Worm (Caenorhabditis elegans) whole organism, mixed stage, embryonic: ENCODE measurements around the gene K08F9.1.

Source experiments
- M03D4.4 ChIP-seq: sonication (generic microtip); optimal IDR thresholded peaks from 2 replicates; lab custom pipeline; 2017; ENCODE audit warnings: mild to moderate bottlenecking, missing genetic modification characterization, missing compliant biosample characterization
- bed-3 ChIP-seq: fragments of 200-800 bp; sonication (Bioruptor generic); optimal IDR thresholded peaks from 3 replicates; lab custom pipeline; 2018; ENCODE audit warnings: mild to moderate bottlenecking, missing genetic modification characterization, moderate library complexity, missing compliant biosample characterization
- blmp-1 ChIP-seq: fragments of 150-350 bp; optimal IDR thresholded peaks from 2 replicates; lab custom pipeline; 2014; ENCODE audit warnings: missing biosample characterization, missing genetic modification characterization
- ceh-39 ChIP-seq: fragments of 150-350 bp; optimal IDR thresholded peaks from 2 replicates; lab custom pipeline; 2014; ENCODE audit warnings: missing biosample characterization, missing genetic modification characterization
- ceh-43 ChIP-seq: fragments of 200-800 bp; sonication (Bioruptor generic); optimal IDR thresholded peaks from 2 replicates; lab custom pipeline; 2018; ENCODE audit warnings: mild to moderate bottlenecking, missing genetic modification characterization, moderate library complexity, missing compliant biosample characterization
- ceh-83 ChIP-seq: fragments of 200-800 bp; sonication (Bioruptor generic); optimal IDR thresholded peaks from 2 replicates; lab custom pipeline; 2018; ENCODE audit warnings: mild to moderate bottlenecking, missing genetic modification characterization, missing compliant biosample characterization
- ces-1 ChIP-seq: fragments of 150-350 bp; optimal IDR thresholded peaks from 2 replicates; lab custom pipeline; 2014; ENCODE audit warnings: missing biosample characterization, missing genetic modification reagents, missing genetic modification characterization
- cnd-1 ChIP-seq: fragments of 200-800 bp; sonication (Bioruptor generic); optimal IDR thresholded peaks from 2 replicates; lab custom pipeline; 2018; ENCODE audit warnings: mild to moderate bottlenecking, missing genetic modification characterization, missing compliant biosample characterization
- elt-1 ChIP-seq: sonication (generic microtip); optimal IDR thresholded peaks from 2 replicates; lab custom pipeline; 2017; ENCODE audit warnings: missing genetic modification characterization, mild to moderate bottlenecking, missing compliant biosample characterization, antibody characterized with exemption, moderate library complexity, borderline replicate concordance; ENCODE audit not compliant: insufficient read depth
- elt-3 ChIP-seq: fragments of 150-350 bp; optimal IDR thresholded peaks from 2 replicates; lab custom pipeline; 2014; ENCODE audit warnings: missing biosample characterization, missing genetic modification characterization
- ham-2 ChIP-seq: fragments of 200-800 bp; sonication (Bioruptor generic); optimal IDR thresholded peaks from 2 replicates; lab custom pipeline; 2018; ENCODE audit warnings: mild to moderate bottlenecking, missing genetic modification characterization, missing compliant biosample characterization
- hlh-1 ChIP-seq: fragments of 150-350 bp; optimal IDR thresholded peaks from 2 replicates; lab custom pipeline; 2014; ENCODE audit warnings: missing biosample characterization, missing genetic modification reagents, missing genetic modification characterization
- lin-13 ChIP-seq: fragments of 150-350 bp; optimal IDR thresholded peaks from 2 replicates; lab custom pipeline; 2014; ENCODE audit warnings: missing biosample characterization, missing genetic modification characterization
- lin-32 ChIP-seq: fragments of 200-800 bp; sonication (Bioruptor generic); optimal IDR thresholded peaks from 2 replicates; lab custom pipeline; 2018; ENCODE audit warnings: mild to moderate bottlenecking, missing genetic modification characterization, missing compliant biosample characterization
- lsy-2 ChIP-seq: fragments of 150-350 bp; optimal IDR thresholded peaks from 2 replicates; lab custom pipeline; 2014; ENCODE audit warnings: missing biosample characterization, missing genetic modification characterization
- mab-5 ChIP-seq: fragments of 150-350 bp; optimal IDR thresholded peaks from 2 replicates; lab custom pipeline; 2014; ENCODE audit warnings: missing biosample characterization, missing genetic modification characterization
- mep-1 ChIP-seq: fragments of 150-350 bp; optimal IDR thresholded peaks from 2 replicates; lab custom pipeline; 2017; ENCODE audit warnings: missing biosample characterization, missing genetic modification reagents, missing genetic modification characterization, inconsistent platforms
- mls-2 ChIP-seq: sonication (generic microtip); optimal IDR thresholded peaks from 2 replicates; lab custom pipeline; 2016; ENCODE audit warnings: mild to moderate bottlenecking, missing genetic modification characterization, moderate library complexity, missing compliant biosample characterization
- nhr-12 ChIP-seq: fragments of 150-350 bp; optimal IDR thresholded peaks from 2 replicates; lab custom pipeline; 2014; ENCODE audit warnings: missing biosample characterization, missing genetic modification characterization
- nhr-2 ChIP-seq: fragments of 150-350 bp; optimal IDR thresholded peaks from 2 replicates; lab custom pipeline; 2014; ENCODE audit warnings: missing biosample characterization, missing genetic modification characterization
- nhr-237 ChIP-seq: fragments of 150-350 bp; optimal IDR thresholded peaks from 2 replicates; lab custom pipeline; 2014; ENCODE audit warnings: missing biosample characterization, missing genetic modification characterization
- nhr-28 ChIP-seq: fragments of 150-350 bp; optimal IDR thresholded peaks from 2 replicates; lab custom pipeline; 2014; ENCODE audit warnings: missing biosample characterization, missing genetic modification characterization
- pha-4 ChIP-seq: fragments of 150-350 bp; optimal IDR thresholded peaks from 2 replicates; lab custom pipeline; 2018; ENCODE audit warnings: missing biosample characterization, missing genetic modification reagents, missing genetic modification characterization
- sem-2 ChIP-seq: fragments of 200-800 bp; sonication (Bioruptor generic); optimal IDR thresholded peaks from 2 replicates; lab custom pipeline; 2018; ENCODE audit warnings: mild to moderate bottlenecking, missing genetic modification characterization, missing compliant biosample characterization
- snpc-4 ChIP-seq: fragments of 150-350 bp; optimal IDR thresholded peaks from 2 replicates; lab custom pipeline; 2014; ENCODE audit warnings: missing biosample characterization, missing genetic modification characterization
- sptf-1 ChIP-seq: sonication (generic microtip); optimal IDR thresholded peaks from 2 replicates; lab custom pipeline; 2017; ENCODE audit warnings: mild to moderate bottlenecking, missing genetic modification characterization, moderate library complexity, missing compliant biosample characterization
- tbx-8 ChIP-seq: fragments of 200-800 bp; sonication (Bioruptor generic); optimal IDR thresholded peaks from 2 replicates; lab custom pipeline; 2018; ENCODE audit warnings: mild to moderate bottlenecking, missing genetic modification characterization, moderate library complexity, missing compliant biosample characterization
- unc-120 ChIP-seq: sonication (generic microtip); optimal IDR thresholded peaks from 2 replicates; lab custom pipeline; 2017; ENCODE audit warnings: missing genetic modification characterization, missing compliant biosample characterization; ENCODE audit not compliant: poor library complexity, severe bottlenecking
- unc-62 ChIP-seq: fragments of 150-350 bp; optimal IDR thresholded peaks from 2 replicates; lab custom pipeline; 2014; ENCODE audit warnings: missing biosample characterization, missing genetic modification reagents, missing genetic modification characterization
- zip-8 ChIP-seq: fragments of 150-350 bp; optimal IDR thresholded peaks from 2 replicates; lab custom pipeline; 2014; ENCODE audit warnings: missing biosample characterization, missing genetic modification characterization
- ztf-11 ChIP-seq: fragments of 150-350 bp; optimal IDR thresholded peaks from 2 replicates; lab custom pipeline; 2014; ENCODE audit warnings: missing biosample characterization, missing genetic modification characterization

Gene K08F9.1

DNA sequence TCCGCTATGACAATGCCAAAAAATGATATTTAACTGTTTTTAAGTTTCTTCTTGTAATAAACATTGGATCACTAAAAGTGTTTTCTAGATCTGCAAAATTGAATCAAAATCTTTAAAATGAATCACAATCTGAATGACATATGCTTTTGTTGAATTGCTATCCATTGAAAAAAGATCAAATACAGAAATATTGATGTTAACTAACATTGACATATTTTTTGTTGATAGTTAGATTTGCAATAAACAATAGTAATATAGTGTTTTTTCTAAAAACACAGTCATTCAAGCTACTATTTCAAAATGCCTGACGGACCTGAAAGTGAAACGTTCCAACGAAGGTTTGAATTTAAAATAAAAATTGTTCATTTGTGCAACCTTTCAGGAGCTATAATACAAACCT is 7.5 kb upstream of the K08F9.1 start, which contains the start of gene T09F5.2:
Gene T09F5.2 (plus strand): TSS at position 301 of the 400 bp plus-strand sequence.
- TF ChIP-seq sptf-1 (tag; lab: Kevin White, UChicago) (no peak), mls-2 (tag; lab: Kevin White, UChicago) (no peak), bed-3 (GFP tag; lab: Kevin White, UChicago) (no peak), ztf-11 (tag; lab: Kevin White, UChicago) (no peak), cnd-1 (tag; lab: Kevin White, UChicago) (no peak), zip-8 (no peak), lin-13 (tag; lab: Kevin White, UChicago) (no peak), hlh-1 (tag; lab: Kevin White, UChicago) (no peak), elt-3 (tag; lab: Kevin White, UChicago) (no peak), ces-1 (no peak), nhr-2 (no peak), M03D4.4 (tag; lab: Kevin White, UChicago) (no peak), ham-2 (no peak), lin-32 (GFP tag; lab: Kevin White, UChicago) (no peak), mab-5 (tag; lab: Kevin White, UChicago) (no peak), nhr-12 (tag; lab: Kevin White, UChicago) (no peak), ceh-43 (no peak)

- no peak for TF ChIP-seq snpc-4 (tag; lab: Kevin White, UChicago)
- TF ChIP-seq nhr-237 (tag; lab: Kevin White, UChicago): no peak
- no peak for TF ChIP-seq unc-120 (tag; lab: Kevin White, UChicago)
- no peak for TF ChIP-seq ceh-43
- no peak for TF ChIP-seq bed-3 (GFP tag; lab: Kevin White, UChicago)
- no peak for TF ChIP-seq mls-2 (tag; lab: Kevin White, UChicago)
- TF ChIP-seq tbx-8 (GFP tag; lab: Kevin White, UChicago): no peak
- TF ChIP-seq unc-62 (GFP tag; lab: Kevin White, UChicago): no peak
- TF ChIP-seq sem-2 (GFP tag; lab: Kevin White, UChicago): no peak
- no peak for TF ChIP-seq pha-4 (tag; lab: Kevin White, UChicago)
Observed at ce11 chrV:15150176-15150575, 7.0 kb upstream of the K08F9.1 start.

- peak; percentile 60 for TF ChIP-seq elt-1 (tag; lab: Kevin White, UChicago)
- TF ChIP-seq nhr-2: no peak
- TF ChIP-seq cnd-1 (tag; lab: Kevin White, UChicago): no peak
Observed at ce11 chrV:15148800-15149199, 5.6 kb upstream of the K08F9.1 start, which contains the start of gene T09F5.1. Gene T09F5.1 (plus strand): TSS chrV:15149100.

DNA sequence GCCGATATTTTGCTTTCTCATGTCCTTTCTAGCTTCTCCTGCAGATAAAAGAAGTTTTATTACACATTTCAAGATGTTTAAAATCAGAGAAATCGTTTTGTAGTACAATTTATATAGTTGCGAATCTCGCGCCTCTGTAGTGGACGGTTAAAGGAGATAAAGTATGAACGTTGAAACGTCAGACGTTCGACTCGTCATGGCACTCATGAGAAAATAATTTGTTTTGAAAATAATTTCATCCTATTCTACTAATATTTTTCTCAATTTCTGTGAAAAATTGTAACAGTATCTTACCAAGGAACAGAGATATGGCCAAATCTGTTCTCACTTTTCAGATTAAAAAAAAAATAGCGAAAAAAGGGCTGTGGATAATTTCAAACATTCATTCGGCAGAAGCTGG is 4.6 kb upstream of the K08F9.1 start, which contains the start of gene T09F5.20:
Gene T09F5.20 (minus strand): TSS at position 101 of the 400 bp plus-strand sequence.
- TF ChIP-seq M03D4.4 (tag; lab: Kevin White, UChicago) (no peak), ham-2 (no peak), mls-2 (tag; lab: Kevin White, UChicago) (no peak), zip-8 (no peak), mep-1 (no peak), elt-3 (tag; lab: Kevin White, UChicago) (no peak), blmp-1 (tag; lab: Kevin White, UChicago) (no peak)

DNA sequence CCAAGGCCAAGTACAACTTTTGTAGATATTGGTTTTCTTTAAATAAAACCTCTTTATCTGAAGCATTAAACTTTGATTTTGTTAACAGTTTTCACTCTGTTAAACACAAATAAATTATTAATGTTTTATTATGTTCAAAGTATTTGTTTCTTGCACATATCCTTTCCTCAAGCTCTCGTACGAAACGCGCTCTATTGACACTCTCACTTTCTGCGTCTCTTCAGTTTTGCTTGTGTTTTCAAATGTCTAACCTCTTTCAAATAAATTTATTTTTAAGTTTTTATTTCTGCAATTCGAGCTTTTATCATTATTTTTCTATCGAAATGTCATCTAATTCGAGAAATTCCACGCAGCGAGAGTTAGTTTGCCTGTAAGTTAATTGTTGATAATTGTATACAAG is 613 bp upstream of the K08F9.1 start, which contains the start of gene K08F9.4:
Gene K08F9.4 (plus strand): TSS at position 222 of the 400 bp plus-strand sequence.
- TF ChIP-seq hlh-1 (tag; lab: Kevin White, UChicago): peak; percentile 2
- TF ChIP-seq lsy-2 (tag; lab: Kevin White, UChicago): peak; percentile 55
- TF ChIP-seq ces-1: peak; percentile 59
- peak; percentile 63 for TF ChIP-seq mep-1
- peak; percentile 73 for TF ChIP-seq pha-4 (tag; lab: Kevin White, UChicago)
- TF ChIP-seq blmp-1 (tag; lab: Kevin White, UChicago): peak; percentile 98
- no peak for TF ChIP-seq cnd-1 (tag; lab: Kevin White, UChicago)
- no peak for TF ChIP-seq elt-3 (tag; lab: Kevin White, UChicago)

ce11 chrV:15140247-15140646 is 2.9 kb downstream of the K08F9.1 start, which contains the start of gene K08F9.3:
Gene K08F9.3 (plus strand): TSS chrV:15140547.
- TF ChIP-seq nhr-28 (tag; lab: Kevin White, UChicago) (no peak), ces-1 (no peak), nhr-2 (no peak), elt-3 (tag; lab: Kevin White, UChicago) (no peak), unc-120 (tag; lab: Kevin White, UChicago) (no peak), ham-2 (no peak), elt-1 (tag; lab: Kevin White, UChicago) (no peak), nhr-12 (tag; lab: Kevin White, UChicago) (no peak), nhr-237 (tag; lab: Kevin White, UChicago) (no peak), sptf-1 (tag; lab: Kevin White, UChicago) (no peak), snpc-4 (tag; lab: Kevin White, UChicago) (no peak), pha-4 (tag; lab: Kevin White, UChicago) (no peak), mab-5 (tag; lab: Kevin White, UChicago) (no peak), M03D4.4 (tag; lab: Kevin White, UChicago) (no peak), blmp-1 (tag; lab: Kevin White, UChicago) (no peak), ceh-43 (no peak), unc-62 (GFP tag; lab: Kevin White, UChicago) (no peak), ceh-39 (tag; lab: Kevin White, UChicago) (no peak), ceh-83 (GFP tag; lab: Kevin White, UChicago) (no peak), lsy-2 (tag; lab: Kevin White, UChicago) (no peak)
- TF ChIP-seq, all 35 proteins: peak for 0
